Fruit fly (Drosophila melanogaster) whole organism, prepupa: ENCODE data around the gene CG10702.

Experiments
- CG10631 ChIP-seq: fragments of 200-800 bp; sonication (Bioruptor generic); optimal IDR thresholded peaks from 2 replicates; lab custom pipeline; 2016; ENCODE audit warnings: missing biosample characterization, missing genetic modification characterization
- CG11762 ChIP-seq: fragments of 200-800 bp; sonication (Bioruptor generic); optimal IDR thresholded peaks from 3 replicates; lab custom pipeline; 2016; ENCODE audit warnings: missing biosample characterization, missing genetic modification characterization; ENCODE audit not compliant: insufficient read depth
- CG6792 ChIP-seq: fragments of 200-800 bp; sonication (Bioruptor generic); optimal IDR thresholded peaks from 3 replicates; lab custom pipeline; 2016; ENCODE audit warnings: missing biosample characterization, missing genetic modification characterization
- CG8319 ChIP-seq: fragments of 200-800 bp; sonication (Bioruptor generic); optimal IDR thresholded peaks from 3 replicates; lab custom pipeline; 2016; ENCODE audit warnings: missing biosample characterization, missing genetic modification characterization
- CG8632 ChIP-seq: fragments of 200-800 bp; sonication (Bioruptor generic); optimal IDR thresholded peaks from 3 replicates; lab custom pipeline; 2016; ENCODE audit warnings: missing biosample characterization, missing genetic modification characterization
- CG9139 ChIP-seq: fragments of 200-800 bp; sonication (Bioruptor generic); optimal IDR thresholded peaks from 3 replicates; lab custom pipeline; 2017; ENCODE audit warnings: missing biosample characterization, mild to moderate bottlenecking, missing genetic modification characterization
- Met ChIP-seq: fragments of 200-800 bp; sonication (Bioruptor generic); optimal IDR thresholded peaks from 3 replicates; lab custom pipeline; 2016; ENCODE audit warnings: missing biosample characterization, missing genetic modification characterization
- Smox ChIP-seq: fragments of 200-800 bp; sonication (Bioruptor generic); optimal IDR thresholded peaks from 3 replicates; lab custom pipeline; 2016; ENCODE audit warnings: missing biosample characterization, missing genetic modification characterization
- svp ChIP-seq: fragments of 200-800 bp; sonication (Bioruptor generic); peaks from one replicate; lab custom pipeline; 2016; ENCODE audit warnings: missing biosample characterization, missing genetic modification characterization

dm6 chr2L:19051534-19052100, 18.0 kb downstream of the CG10702 start, which contains the start of gene Rpn3:
- TF ChIP-seq Smox (no peak), CG8319 (GFP tag; lab: Kevin White, UChicago) (peak; percentile 62), Met (peak; percentile 88), CG6792 (GFP tag; lab: Kevin White, UChicago) (peak; percentile 82), svp (no peak), CG10631 (no peak), CG9139 (GFP tag; lab: Kevin White, UChicago) (no peak), CG8632 (peak; percentile 80), CG11762 (GFP tag; lab: Kevin White, UChicago) (peak; percentile 62)
